Worm (Caenorhabditis elegans) whole organism, L1 larva: ENCODE results near the gene F17C8.6.
A peak's percentile ranks its signal among the peaks of the same experiment; 100 is the strongest.

Experiments used
- C04F5.9 ChIP-seq: sonication (generic microtip); optimal IDR thresholded peaks from 2 replicates; lab custom pipeline; 2016; ENCODE audit warnings: missing genetic modification characterization, missing compliant biosample characterization
- F16B12.6 ChIP-seq: fragments of 150-350 bp; optimal IDR thresholded peaks from 2 replicates; lab custom pipeline; 2014; ENCODE audit warnings: missing biosample characterization, missing genetic modification characterization
- alr-1 ChIP-seq: fragments of 200-800 bp; sonication (Bioruptor generic); optimal IDR thresholded peaks from 2 replicates; lab custom pipeline; 2018; ENCODE audit warnings: borderline replicate concordance, mild to moderate bottlenecking, missing genetic modification characterization, missing compliant biosample characterization
- aly-2 ChIP-seq: fragments of 150-350 bp; optimal IDR thresholded peaks from 2 replicates; lab custom pipeline; 2014; ENCODE audit warnings: missing biosample characterization, missing genetic modification characterization
- blmp-1 ChIP-seq: fragments of 150-350 bp; optimal IDR thresholded peaks from 2 replicates; lab custom pipeline; 2014; ENCODE audit warnings: missing biosample characterization, missing genetic modification characterization
- ceh-63 ChIP-seq: fragments of 200-800 bp; sonication (Bioruptor generic); optimal IDR thresholded peaks from 2 replicates; lab custom pipeline; 2018; ENCODE audit warnings: mild to moderate bottlenecking, missing genetic modification characterization, missing compliant biosample characterization
- ceh-8 ChIP-seq: fragments of 200-800 bp; sonication (Bioruptor generic); optimal IDR thresholded peaks from 2 replicates; lab custom pipeline; 2018; ENCODE audit warnings: mild to moderate bottlenecking, missing genetic modification characterization, moderate library complexity, missing compliant biosample characterization
- ceh-88 ChIP-seq: fragments of 200-800 bp; sonication (Bioruptor generic); IDR thresholded peaks from 2 replicates; pipeline ENCODE4 v1.3.6; 2022; ENCODE audit warnings: missing genetic modification characterization, missing compliant biosample characterization
- ceh-90 ChIP-seq: sonication (generic microtip); optimal IDR thresholded peaks from 2 replicates; lab custom pipeline; 2016; ENCODE audit warnings: missing genetic modification characterization, missing compliant biosample characterization
- dpl-1 ChIP-seq, 3 experiments: fragments of 150-350 bp in 2 of 3; sonication (generic microtip) in 1 of 3; optimal IDR thresholded peaks; 2 replicates each; lab custom pipeline; 2014 to 2017; ENCODE audit warnings: missing biosample characterization in 3 of 3, missing genetic modification characterization in 3 of 3, missing genetic modification reagents in 3 of 3
- efl-1 ChIP-seq, 4 experiments: fragments of 150-350 bp; optimal IDR thresholded peaks in 3 of 4; peaks in 1 of 4; 1 replicate in 1 of 4; 2 replicates in 3 of 4; lab custom pipeline; 2014; ENCODE audit warnings: missing biosample characterization in 2 of 4, missing genetic modification characterization in 2 of 4, missing genetic modification reagents in 2 of 4
- efl-3 ChIP-seq: fragments of 200-800 bp; sonication (Bioruptor generic); optimal IDR thresholded peaks from 2 replicates; lab custom pipeline; 2018; ENCODE audit warnings: mild to moderate bottlenecking, missing genetic modification characterization, missing compliant biosample characterization
- egl-13 ChIP-seq: sonication (generic microtip); optimal IDR thresholded peaks from 2 replicates; lab custom pipeline; 2016; ENCODE audit warnings: missing genotype, missing genetic modification reagents, missing genetic modification characterization, missing compliant biosample characterization
- egl-27 ChIP-seq, 2 experiments: fragments of 150-350 bp in 1 of 2; sonication (generic microtip); optimal IDR thresholded peaks; 3 replicates each; lab custom pipeline; 2017 to 2018; ENCODE audit warnings: missing biosample characterization in 2 of 2, missing genetic modification characterization in 2 of 2, missing genetic modification reagents in 2 of 2
- elt-2 ChIP-seq: sonication (generic microtip); optimal IDR thresholded peaks from 2 replicates; lab custom pipeline; 2016; ENCODE audit warnings: missing genetic modification characterization, mild to moderate bottlenecking, inconsistent platforms, missing compliant biosample characterization, missing genetic modification reagents
- elt-3 ChIP-seq, 6 experiments: fragments of 150-350 bp in 1 of 6; sonication (generic microtip); optimal IDR thresholded peaks; 2 replicates each; lab custom pipeline; 2017 to 2018; ENCODE audit warnings: missing biosample characterization in 6 of 6, missing genetic modification characterization in 6 of 6, inconsistent platforms in 1 of 6
- fkh-10 ChIP-seq: sonication (generic microtip); optimal IDR thresholded peaks from 2 replicates; lab custom pipeline; 2017; ENCODE audit warnings: missing biosample characterization, missing genetic modification reagents, missing genetic modification characterization
- fkh-4 ChIP-seq: sonication (generic microtip); optimal IDR thresholded peaks from 2 replicates; lab custom pipeline; 2016; ENCODE audit warnings: missing compliant biosample characterization, missing genetic modification characterization, borderline replicate concordance
- fkh-8 ChIP-seq: sonication (generic microtip); optimal IDR thresholded peaks from 2 replicates; lab custom pipeline; 2016; ENCODE audit warnings: mild to moderate bottlenecking, missing genetic modification characterization, missing compliant biosample characterization
- grh-1 ChIP-seq: fragments of 200-800 bp; sonication (Bioruptor generic); IDR thresholded peaks from 2 replicates; pipeline ENCODE4 v1.3.6; 2022; ENCODE audit warnings: missing genetic modification reagents, missing genetic modification characterization, missing compliant biosample characterization
- hlh-17 ChIP-seq: fragments of 200-800 bp; sonication (Bioruptor generic); optimal IDR thresholded peaks from 2 replicates; lab custom pipeline; 2018; ENCODE audit warnings: missing genetic modification characterization, mild to moderate bottlenecking, missing compliant biosample characterization, moderate library complexity, borderline replicate concordance
- hlh-4 ChIP-seq: sonication (generic microtip); optimal IDR thresholded peaks from 2 replicates; lab custom pipeline; 2016; ENCODE audit warnings: mild to moderate bottlenecking, missing genetic modification characterization, missing compliant biosample characterization
- hpl-2 ChIP-seq: fragments of 150-350 bp; optimal IDR thresholded peaks from 2 replicates; lab custom pipeline; 2014; ENCODE audit warnings: missing biosample characterization, missing genetic modification reagents, missing genetic modification characterization
- irx-1 ChIP-seq: sonication (generic microtip); optimal IDR thresholded peaks from 2 replicates; lab custom pipeline; 2016; ENCODE audit warnings: missing genetic modification characterization, missing compliant biosample characterization
- isw-1 ChIP-seq: fragments of 200-800 bp; sonication (Bioruptor generic); IDR thresholded peaks from 2 replicates; pipeline ENCODE4 v1.3.6; 2022; ENCODE audit warnings: missing genetic modification characterization, missing compliant biosample characterization
- lin-13 ChIP-seq: fragments of 150-350 bp; optimal IDR thresholded peaks from 2 replicates; lab custom pipeline; 2014; ENCODE audit warnings: missing biosample characterization, missing genetic modification reagents, missing genetic modification characterization
- lin-14 ChIP-seq: fragments of 200-800 bp; sonication (Bioruptor generic); optimal IDR thresholded peaks from 2 replicates; lab custom pipeline; 2018; ENCODE audit warnings: mild to moderate bottlenecking, missing genetic modification characterization, moderate library complexity, missing compliant biosample characterization
- lin-15B ChIP-seq: fragments of 150-350 bp; sonication (generic microtip); optimal IDR thresholded peaks from 3 replicates; lab custom pipeline; 2014; ENCODE audit warnings: missing biosample characterization, missing genetic modification characterization
- lin-39 ChIP-seq: fragments of 150-350 bp; optimal IDR thresholded peaks from 2 replicates; lab custom pipeline; 2014; ENCODE audit warnings: missing biosample characterization, missing genetic modification reagents, missing genetic modification characterization
- lsy-2 ChIP-seq, 2 experiments: fragments of 150-350 bp; optimal IDR thresholded peaks; 2 replicates each; lab custom pipeline; 2014; ENCODE audit warnings: missing biosample characterization in 2 of 2, missing genetic modification characterization in 2 of 2
- mab-9 ChIP-seq: fragments of 200-800 bp; sonication (Bioruptor generic); IDR thresholded peaks from 2 replicates; pipeline ENCODE4 v1.3.6; 2022; ENCODE audit warnings: missing genetic modification reagents, missing genetic modification characterization, missing compliant biosample characterization
- mdl-1 ChIP-seq, 2 experiments: fragments of 150-350 bp; optimal IDR thresholded peaks; 2 replicates each; lab custom pipeline; 2014 to 2017; ENCODE audit warnings: missing biosample characterization in 2 of 2, missing genetic modification characterization in 2 of 2, inconsistent platforms in 1 of 2
- nhr-12 ChIP-seq: sonication (generic microtip); optimal IDR thresholded peaks from 2 replicates; lab custom pipeline; 2017; ENCODE audit warnings: missing biosample characterization, missing genetic modification characterization
- nhr-20 ChIP-seq: sonication (generic microtip); optimal IDR thresholded peaks from 2 replicates; lab custom pipeline; 2016; ENCODE audit warnings: mild to moderate bottlenecking, missing genetic modification characterization, missing compliant biosample characterization
- nhr-237 ChIP-seq: fragments of 150-350 bp; optimal IDR thresholded peaks from 2 replicates; lab custom pipeline; 2014; ENCODE audit warnings: missing biosample characterization, missing genetic modification characterization
- nhr-28 ChIP-seq: fragments of 150-350 bp; optimal IDR thresholded peaks from 2 replicates; lab custom pipeline; 2014; ENCODE audit warnings: missing biosample characterization, missing genetic modification characterization
- nhr-47 ChIP-seq: sonication (generic microtip); optimal IDR thresholded peaks from 2 replicates; lab custom pipeline; 2016; ENCODE audit warnings: mild to moderate bottlenecking, missing genetic modification characterization, moderate library complexity, missing compliant biosample characterization
- nhr-71 ChIP-seq: sonication (generic microtip); optimal IDR thresholded peaks from 2 replicates; lab custom pipeline; 2016; ENCODE audit warnings: mild to moderate bottlenecking, missing genetic modification characterization, moderate library complexity, missing compliant biosample characterization
- nhr-77 ChIP-seq: fragments of 150-350 bp; optimal IDR thresholded peaks from 2 replicates; lab custom pipeline; 2014; ENCODE audit warnings: missing biosample characterization, missing genetic modification characterization
- nhr-84 ChIP-seq: sonication (generic microtip); optimal IDR thresholded peaks from 2 replicates; lab custom pipeline; 2017; ENCODE audit warnings: missing biosample characterization, missing genetic modification characterization
- pag-3 ChIP-seq: sonication (generic microtip); optimal IDR thresholded peaks from 2 replicates; lab custom pipeline; 2017; ENCODE audit warnings: missing genetic modification characterization, mild to moderate bottlenecking, missing compliant biosample characterization, antibody characterized with exemption, borderline replicate concordance; ENCODE audit not compliant: insufficient read depth
- pax-3 ChIP-seq: fragments of 200-800 bp; sonication (Bioruptor generic); optimal IDR thresholded peaks from 2 replicates; lab custom pipeline; 2018; ENCODE audit warnings: mild to moderate bottlenecking, missing genetic modification characterization, moderate library complexity, missing compliant biosample characterization
- pqm-1 ChIP-seq: sonication (generic microtip); optimal IDR thresholded peaks from 3 replicates; lab custom pipeline; 2017; ENCODE audit warnings: missing biosample characterization, missing genetic modification characterization
- rnt-1 ChIP-seq: sonication (generic microtip); optimal IDR thresholded peaks from 2 replicates; lab custom pipeline; 2016; ENCODE audit warnings: mild to moderate bottlenecking, missing genetic modification characterization, moderate library complexity, missing compliant biosample characterization
- snu-23 ChIP-seq: sonication (generic microtip); optimal IDR thresholded peaks from 2 replicates; lab custom pipeline; 2016; ENCODE audit warnings: missing genetic modification characterization, missing compliant biosample characterization
- sox-4 ChIP-seq: sonication (generic microtip); optimal IDR thresholded peaks from 2 replicates; lab custom pipeline; 2016; ENCODE audit warnings: missing genetic modification characterization, missing compliant biosample characterization
- tlp-1 ChIP-seq: fragments of 150-350 bp; optimal IDR thresholded peaks from 2 replicates; lab custom pipeline; 2014; ENCODE audit warnings: missing biosample characterization, missing genetic modification characterization
- xbp-1 ChIP-seq: sonication (generic microtip); optimal IDR thresholded peaks from 2 replicates; lab custom pipeline; 2016; ENCODE audit warnings: missing genetic modification characterization, missing compliant biosample characterization
- zip-4 ChIP-seq: fragments of 200-800 bp; sonication (Bioruptor generic); optimal IDR thresholded peaks from 2 replicates; lab custom pipeline; 2018; ENCODE audit warnings: mild to moderate bottlenecking, missing genetic modification characterization, moderate library complexity, missing compliant biosample characterization
- ztf-11 ChIP-seq, 2 experiments: sonication (generic microtip); optimal IDR thresholded peaks; 2 replicates each; lab custom pipeline; 2016 to 2017; ENCODE audit warnings: missing genetic modification characterization in 2 of 2, missing biosample characterization in 1 of 2, missing compliant biosample characterization in 1 of 2

The F17C8.6 gene

ce11 chrIII:4720620-4721227 lies 25.1 kb downstream of the F17C8.6 start, which contains the start of gene emb-5 (continued):
- TF ChIP-seq mdl-1 (tag; optimal IDR thresholded peaks at IDR 0.05; lab: Kevin White, UChicago) (peak in 1 of 2 experiments; percentile 36), nhr-84 (no peak), xbp-1 (tag; lab: Kevin White, UChicago) (peak; percentile 72), elt-2 (tag; lab: Kevin White, UChicago) (peak; percentile 9), lsy-2 (tag; optimal IDR thresholded peaks at IDR 0.05; lab: Kevin White, UChicago) (peak in 1 of 2 experiments; percentile 76), dpl-1 (GFP tag; optimal IDR thresholded peaks at IDR 0.05; lab: Kevin White, UChicago) (peak; percentile 95 to 97 (median 96)), ceh-90 (tag; lab: Kevin White, UChicago) (no peak), pqm-1 (tag; lab: Kevin White, UChicago) (no peak), egl-13 (tag; lab: Kevin White, UChicago) (no peak), lin-14 (GFP tag; lab: Kevin White, UChicago) (no peak), fkh-8 (tag; lab: Kevin White, UChicago) (peak; percentile 62), nhr-71 (tag; lab: Kevin White, UChicago) (peak; percentile 79), snu-23 (GFP tag; lab: Kevin White, UChicago) (peak; percentile 77), F16B12.6 (peak; percentile 58), lin-39 (tag; lab: Kevin White, UChicago) (peak; percentile 59), hpl-2 (GFP tag; lab: Kevin White, UChicago) (no peak), blmp-1 (no peak), ztf-11 (tag; optimal IDR thresholded peaks at IDR 0.05; lab: Kevin White, UChicago) (no peak), ceh-8 (GFP tag; lab: Kevin White, UChicago) (no peak), alr-1 (tag; lab: Kevin White, UChicago) (no peak), pax-3 (tag; lab: Kevin White, UChicago) (peak; percentile 28), nhr-77 (peak; percentile 28), rnt-1 (tag; lab: Kevin White, UChicago) (peak; percentile 86), tlp-1 (tag; lab: Kevin White, UChicago) (no peak), lin-13 (GFP tag; lab: Kevin White, UChicago) (peak; percentile 62), nhr-28 (tag; lab: Kevin White, UChicago) (no peak), aly-2 (tag; lab: Kevin White, UChicago) (peak; percentile 7), isw-1 (GFP tag; lab: Robert Waterston, UW) (peak; percentile 75), mab-9 (GFP tag; lab: Robert Waterston, UW) (peak; percentile 40; the same call in 1 of the 2 replicates), elt-3 (tag; optimal IDR thresholded peaks at IDR 0.05; lab: Kevin White, UChicago) (peak in 1 of 6 experiments; percentile 38), pag-3 (tag; lab: Kevin White, UChicago) (no peak), ceh-88 (no peak), ceh-63 (GFP tag; lab: Kevin White, UChicago) (no peak), efl-1 (optimal IDR thresholded peaks at IDR 0.05; lab: Kevin White, UChicago) (peak; percentile 76 to 97), efl-1 (GFP tag; optimal IDR thresholded peaks at IDR 0.05 in 1 of 2; lab: Kevin White, UChicago) (peak; percentile 97 to 100), zip-4 (GFP tag; lab: Kevin White, UChicago) (no peak), sox-4 (tag; lab: Kevin White, UChicago) (no peak), hlh-4 (no peak), efl-3 (GFP tag; lab: Kevin White, UChicago) (no peak), nhr-47 (tag; lab: Kevin White, UChicago) (peak; percentile 77), nhr-20 (peak; percentile 67), hlh-17 (no peak), C04F5.9 (peak; percentile 65), irx-1 (tag; lab: Kevin White, UChicago) (peak; percentile 44), nhr-237 (no peak), egl-27 (tag; optimal IDR thresholded peaks at IDR 0.05; lab: Kevin White, UChicago) (no peak), fkh-10 (GFP tag; lab: Kevin White, UChicago) (no peak), fkh-4 (tag; lab: Kevin White, UChicago) (no peak), nhr-12 (no peak), lin-15B (peak; percentile 74), grh-1 (GFP tag; lab: Robert Waterston, UW) (peak; percentile 58; the same call in 1 of the 2 replicates)
